Worm (Caenorhabditis elegans): ENCODE measurements around the gene clec-156.

DNA sequence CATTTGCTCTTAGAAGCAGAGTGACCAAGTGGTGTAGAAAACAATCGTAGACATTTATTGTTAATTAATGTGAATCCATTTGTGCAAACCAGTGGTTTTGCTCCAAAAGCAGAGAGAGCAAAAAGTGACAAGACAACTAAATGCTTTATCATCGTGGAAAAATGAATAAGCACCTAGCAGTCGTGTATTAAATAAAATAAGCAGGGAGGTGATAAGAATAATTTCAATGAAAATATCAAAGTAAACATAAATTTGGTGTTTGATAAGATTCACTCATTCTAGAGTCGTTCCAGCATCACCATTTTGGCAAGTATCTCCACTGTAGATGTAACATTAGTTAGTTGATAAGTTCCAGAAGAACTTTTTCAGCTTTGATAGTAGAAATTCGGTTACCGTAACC, 45.2 kb upstream of the clec-156 start, which contains the start of gene clec-6:
- TF ChIP-seq ama-1 (optimal IDR thresholded peaks at IDR 0.05), result no peak
- TF ChIP-seq fos-1 (tag; optimal IDR thresholded peaks at IDR 0.05), result no peak
- TF ChIP-seq lin-15B (tag; optimal IDR thresholded peaks at IDR 0.05), result no peak
- TF ChIP-seq pqm-1 (tag; optimal IDR thresholded peaks at IDR 0.05), result no peak
- TF ChIP-seq dpl-1 (GFP tag; optimal IDR thresholded peaks at IDR 0.05), result no peak
- no peak for TF ChIP-seq ceh-28 (tag; optimal IDR thresholded peaks at IDR 0.05)
- TF ChIP-seq ztf-7 (tag; optimal IDR thresholded peaks at IDR 0.05), result no peak
- no peak for TF ChIP-seq egl-27 (tag; optimal IDR thresholded peaks at IDR 0.05)
- TF ChIP-seq nhr-11 (tag; optimal IDR thresholded peaks at IDR 0.05), result no peak
- TF ChIP-seq nhr-42 (GFP tag; IDR thresholded peaks at IDR 0.05), result no peak
- no peak for TF ChIP-seq lin-39 (tag; optimal IDR thresholded peaks at IDR 0.05)
- no peak for TF ChIP-seq mep-1 (tag; optimal IDR thresholded peaks at IDR 0.05)

Data from whole organism, L4 larva.